Fruit fly (Drosophila melanogaster): ENCODE data around the gene Npc1a.

The Npc1a gene

DNA sequence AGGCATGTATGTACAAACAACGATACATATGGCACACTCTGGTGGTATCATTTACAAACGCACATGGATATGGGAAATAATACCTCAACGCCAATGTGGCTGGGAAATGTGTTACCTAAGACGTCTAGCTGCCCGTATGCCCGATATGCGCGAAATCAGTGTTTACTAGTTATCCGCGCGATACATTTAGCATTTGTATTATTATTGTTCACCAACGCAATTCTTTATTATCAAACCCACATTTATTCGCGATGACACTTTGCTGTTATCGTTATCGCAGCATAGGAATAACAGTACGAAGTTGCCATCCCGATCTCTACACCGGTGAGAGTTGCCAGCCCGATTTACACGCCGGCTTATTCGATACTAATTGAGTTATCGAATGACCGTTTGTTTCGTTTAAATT lies 25.8 kb upstream of the Npc1a start, which contains the start of gene chico (continued):
- TF ChIP-seq CG6254 (GFP tag; optimal IDR thresholded peaks at IDR 0.05) (no peak), CG15073 (GFP tag; optimal IDR thresholded peaks at IDR 0.05) (no peak), CG3281 (GFP tag; optimal IDR thresholded peaks at IDR 0.05) (no peak), CG11093 (GFP tag; IDR thresholded peaks at IDR 0.05) (no peak), NC2α (GFP tag; optimal IDR thresholded peaks at IDR 0.05) (no peak), Bgb (GFP tag; IDR thresholded peaks at IDR 0.05; ENCODE audit: partially characterized antibody) (peak; percentile 77), CG17361 (GFP tag; IDR thresholded peaks at IDR 0.05) (no peak; the same call in 2 of the 3 replicates), CG4730 (GFP tag; IDR thresholded peaks at IDR 0.05) (no peak), CG11723 (GFP tag; optimal IDR thresholded peaks at IDR 0.05) (no peak), Dp (GFP tag; optimal IDR thresholded peaks at IDR 0.05) (peak; percentile 73), CG10462 (GFP tag; optimal IDR thresholded peaks at IDR 0.05) (no peak), sens (GFP tag) (no peak), ap (GFP tag; IDR thresholded peaks at IDR 0.05) (no peak), CG32532 (GFP tag; IDR thresholded peaks at IDR 0.05) (no peak), chn (GFP tag; optimal IDR thresholded peaks at IDR 0.05) (no peak), pita (GFP tag; optimal IDR thresholded peaks at IDR 0.05) (no peak), lola (GFP tag; optimal IDR thresholded peaks at IDR 0.05) (no peak), CG14050 (GFP tag; IDR thresholded peaks at IDR 0.05) (no peak), bab2 (GFP tag; optimal IDR thresholded peaks at IDR 0.05) (no peak), YL-1 (GFP tag; optimal IDR thresholded peaks at IDR 0.05) (peak; percentile 62), Sin3A (optimal IDR thresholded peaks at IDR 0.05) (peak; percentile 17), CG2712 (tag; optimal IDR thresholded peaks at IDR 0.05) (peak; percentile 33), CG12104 (GFP tag; optimal IDR thresholded peaks at IDR 0.05) (no peak), CG3065 (GFP tag; optimal IDR thresholded peaks at IDR 0.05) (no peak), nerfin-1 (tag; optimal IDR thresholded peaks at IDR 0.05) (peak; percentile 93), ems (GFP tag; optimal IDR thresholded peaks at IDR 0.05) (no peak), CG10274 (GFP tag; optimal IDR thresholded peaks at IDR 0.05) (no peak), Pdp1 (GFP tag; optimal IDR thresholded peaks at IDR 0.05) (peak in 1 of 2 experiments; percentile 72), CG12299 (tag; optimal IDR thresholded peaks at IDR 0.05) (no peak), slp2 (GFP tag; optimal IDR thresholded peaks at IDR 0.05) (no peak), CG3407 (GFP tag; optimal IDR thresholded peaks at IDR 0.05) (no peak), chm (GFP tag; IDR thresholded peaks at IDR 0.05) (no peak), scrt (GFP tag; optimal IDR thresholded peaks at IDR 0.05) (no peak), CG6175 (GFP tag; IDR thresholded peaks at IDR 0.05) (no peak), CG17385 (GFP tag; optimal IDR thresholded peaks at IDR 0.05) (no peak), so (GFP tag; IDR thresholded peaks at IDR 0.05) (no peak; the same call in 2 of the 3 replicates), gcm2 (GFP tag; optimal IDR thresholded peaks at IDR 0.05) (no peak), CG17829 (tag; optimal IDR thresholded peaks at IDR 0.05) (peak; percentile 53), CG33557 (GFP tag; optimal IDR thresholded peaks at IDR 0.05) (no peak), CG3995 (GFP tag; optimal IDR thresholded peaks at IDR 0.05) (no peak), CG14710 (tag; optimal IDR thresholded peaks at IDR 0.05) (peak; percentile 67), Camta (GFP tag; optimal IDR thresholded peaks at IDR 0.05) (no peak), CG3726 (GFP tag; IDR thresholded peaks at IDR 0.05) (no peak), sisA (GFP tag; IDR thresholded peaks at IDR 0.05) (no peak), CG6813 (GFP tag; optimal IDR thresholded peaks at IDR 0.05) (no peak), CG8944 (GFP tag; optimal IDR thresholded peaks at IDR 0.05) (no peak), CG10431 (GFP tag; optimal IDR thresholded peaks at IDR 0.05) (no peak), fd64A (GFP tag; optimal IDR thresholded peaks at IDR 0.05) (no peak), CG9727 (GFP tag; optimal IDR thresholded peaks at IDR 0.05) (no peak), CG15601 (tag; optimal IDR thresholded peaks at IDR 0.05) (no peak), luna (GFP tag; optimal IDR thresholded peaks at IDR 0.05) (no peak), Lhr (GFP tag; optimal IDR thresholded peaks at IDR 0.05) (peak; percentile 64)
